Worm (Caenorhabditis elegans) whole organism, mixed stage, embryonic: ENCODE measurements around the gene C55A6.4.

Experiments
- blmp-1 ChIP-seq: fragments of 150-350 bp; optimal IDR thresholded peaks from 2 replicates; lab custom pipeline; 2014; ENCODE audit warnings: missing biosample characterization, missing genetic modification characterization
- lin-13 ChIP-seq: fragments of 150-350 bp; optimal IDR thresholded peaks from 2 replicates; lab custom pipeline; 2014; ENCODE audit warnings: missing biosample characterization, missing genetic modification characterization
- mep-1 ChIP-seq: fragments of 150-350 bp; optimal IDR thresholded peaks from 2 replicates; lab custom pipeline; 2017; ENCODE audit warnings: missing biosample characterization, missing genetic modification reagents, missing genetic modification characterization, inconsistent platforms
- nhr-237 ChIP-seq: fragments of 150-350 bp; optimal IDR thresholded peaks from 2 replicates; lab custom pipeline; 2014; ENCODE audit warnings: missing biosample characterization, missing genetic modification characterization
- nhr-28 ChIP-seq: fragments of 150-350 bp; optimal IDR thresholded peaks from 2 replicates; lab custom pipeline; 2014; ENCODE audit warnings: missing biosample characterization, missing genetic modification characterization

DNA sequence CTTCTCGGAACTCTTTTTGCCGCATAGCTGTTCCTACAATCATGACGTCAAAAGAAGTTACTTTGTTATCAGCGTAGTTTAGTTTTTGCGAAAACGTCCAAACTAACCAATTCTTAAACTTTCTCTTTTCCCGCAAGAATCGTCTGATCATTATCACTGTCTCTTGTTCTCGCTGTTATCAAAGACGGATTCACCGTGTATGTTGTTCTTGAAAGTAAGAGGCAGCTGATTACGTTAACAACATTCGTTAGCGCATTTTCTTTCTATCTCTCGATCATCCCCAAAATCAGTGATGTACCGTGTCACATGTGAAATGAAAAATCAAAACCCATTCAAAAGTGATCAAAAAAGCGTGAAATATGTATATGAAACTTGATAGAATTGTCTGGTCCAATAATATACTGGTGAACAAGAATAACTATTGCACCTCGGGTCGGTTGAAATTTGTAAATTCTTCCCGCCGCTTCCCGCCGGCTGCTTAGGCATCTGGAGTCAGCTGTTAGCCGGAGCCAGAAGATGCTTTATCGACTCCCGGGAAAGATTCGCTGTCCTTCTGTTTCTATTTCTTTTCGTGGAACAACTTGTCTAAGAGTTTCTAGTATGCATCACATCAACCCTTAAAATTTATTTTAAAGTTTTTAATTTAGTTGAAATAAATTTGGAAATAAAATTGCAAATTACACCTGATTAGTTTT, 17.0 kb upstream of the C55A6.4 start:
- TF ChIP-seq nhr-237 (tag; lab: Kevin White, UChicago) = no peak
- no peak for TF ChIP-seq lin-13
- peak; percentile 41 for TF ChIP-seq blmp-1 (tag; lab: Kevin White, UChicago)
- no peak for TF ChIP-seq nhr-28 (tag; lab: Kevin White, UChicago)
- no peak for TF ChIP-seq mep-1 (tag; lab: Kevin White, UChicago)
